Fruit fly (Drosophila melanogaster) whole organism, embryonic: ENCODE data around the gene bor.

Experiments used
- C15 ChIP-seq: fragments of 200-800 bp; sonication (Bioruptor generic); IDR thresholded peaks from 3 replicates; pipeline ENCODE4 v1.3.6; 2022; ENCODE audit warnings: missing biosample characterization, missing genetic modification characterization
- CG10543 ChIP-seq: fragments of 200-800 bp; sonication (Bioruptor generic); optimal IDR thresholded peaks from 3 replicates; lab custom pipeline; 2017; ENCODE audit warnings: missing biosample characterization, mild to moderate bottlenecking, missing genetic modification characterization, moderate library complexity
- CG11456 ChIP-seq: fragments of 200-800 bp; sonication (Bioruptor generic); IDR thresholded peaks from 3 replicates; pipeline ENCODE4 v1.3.6; 2022; ENCODE audit warnings: missing biosample characterization, missing genetic modification characterization
- CG12104 ChIP-seq: fragments of 200-800 bp; sonication (Bioruptor generic); optimal IDR thresholded peaks from 3 replicates; lab custom pipeline; 2016; ENCODE audit warnings: missing biosample characterization, missing genetic modification characterization
- CG12236 ChIP-seq: fragments of 200-800 bp; sonication (Bioruptor generic); optimal IDR thresholded peaks from 2 replicates; lab custom pipeline; 2016; ENCODE audit warnings: missing biosample characterization, missing genetic modification characterization
- CG12299 ChIP-seq: fragments of 200-800 bp; sonication (Bioruptor generic); optimal IDR thresholded peaks from 2 replicates; lab custom pipeline; 2018; ENCODE audit warnings: missing biosample characterization, mild to moderate bottlenecking, missing genetic modification characterization
- CG13296 ChIP-seq: fragments of 200-800 bp; sonication (Bioruptor generic); optimal IDR thresholded peaks from 3 replicates; lab custom pipeline; 2018; ENCODE audit warnings: missing biosample characterization, mild to moderate bottlenecking, missing genetic modification characterization
- CG13894 ChIP-seq: fragments of 200-800 bp; sonication (Bioruptor generic); optimal IDR thresholded peaks from 3 replicates; lab custom pipeline; 2018; ENCODE audit warnings: missing biosample characterization, mild to moderate bottlenecking, missing genetic modification characterization, moderate library complexity
- CG14667 ChIP-seq: fragments of 200-800 bp; sonication (Bioruptor generic); IDR thresholded peaks from 2 replicates; pipeline ENCODE4 v1.3.6; 2022; ENCODE audit warnings: missing biosample characterization, missing genetic modification characterization
- CG16779 ChIP-seq: fragments of 200-800 bp; sonication (Bioruptor generic); IDR thresholded peaks from 2 replicates; pipeline ENCODE4 v1.3.6; 2022; ENCODE audit warnings: missing biosample characterization, missing genetic modification characterization
- CG16813 ChIP-seq: fragments of 200-800 bp; sonication (Bioruptor generic); IDR thresholded peaks from 3 replicates; pipeline ENCODE4 v1.3.6; 2022; ENCODE audit warnings: missing biosample characterization, missing genetic modification characterization; ENCODE audit not compliant: partially characterized antibody
- CG17568 ChIP-seq: fragments of 200-800 bp; sonication (Bioruptor generic); optimal IDR thresholded peaks from 2 replicates; lab custom pipeline; 2018; ENCODE audit warnings: missing biosample characterization, mild to moderate bottlenecking, missing genetic modification characterization, moderate library complexity
- CG17612 ChIP-seq: fragments of 200-800 bp; sonication (Bioruptor generic); IDR thresholded peaks from 2 replicates; pipeline ENCODE4 v1.3.6; 2022; ENCODE audit warnings: missing biosample characterization, missing genetic modification characterization
- CG17802 ChIP-seq: fragments of 200-800 bp; sonication (Bioruptor generic); optimal IDR thresholded peaks from 2 replicates; lab custom pipeline; 2018; ENCODE audit warnings: missing biosample characterization, mild to moderate bottlenecking, missing genetic modification characterization, moderate library complexity
- CG18599 ChIP-seq: fragments of 200-800 bp; sonication (Bioruptor generic); optimal IDR thresholded peaks from 3 replicates; lab custom pipeline; 2017; ENCODE audit warnings: missing biosample characterization, missing genetic modification characterization, mild to moderate bottlenecking, moderate library complexity, missing genetic modification reagents
- CG18619 ChIP-seq: fragments of 200-800 bp; sonication (Bioruptor generic); optimal IDR thresholded peaks from 3 replicates; lab custom pipeline; 2017; ENCODE audit warnings: missing biosample characterization, mild to moderate bottlenecking, missing genetic modification characterization
- CG2202 ChIP-seq: fragments of 200-800 bp; sonication (Bioruptor generic); optimal IDR thresholded peaks from 2 replicates; lab custom pipeline; 2018; ENCODE audit warnings: missing biosample characterization, mild to moderate bottlenecking, missing genetic modification characterization
- CG2875 ChIP-seq: fragments of 200-800 bp; sonication (Bioruptor generic); optimal IDR thresholded peaks from 2 replicates; lab custom pipeline; 2017; ENCODE audit warnings: missing biosample characterization, mild to moderate bottlenecking, missing genetic modification characterization, missing genetic modification reagents
- CG33557 ChIP-seq: fragments of 200-800 bp; sonication (Bioruptor generic); optimal IDR thresholded peaks from 2 replicates; lab custom pipeline; 2019; ENCODE audit warnings: missing biosample characterization, mild to moderate bottlenecking, missing genetic modification characterization, moderate library complexity
- CG3995 ChIP-seq: fragments of 200-800 bp; sonication (Bioruptor generic); optimal IDR thresholded peaks from 3 replicates; lab custom pipeline; 2016; ENCODE audit warnings: missing biosample characterization, missing genetic modification characterization
- CG4820 ChIP-seq: fragments of 200-800 bp; sonication (Bioruptor generic); optimal IDR thresholded peaks from 3 replicates; lab custom pipeline; 2016; ENCODE audit warnings: missing biosample characterization, missing genetic modification characterization
- CG5180 ChIP-seq: fragments of 200-800 bp; sonication (Bioruptor generic); optimal IDR thresholded peaks from 3 replicates; lab custom pipeline; 2017; ENCODE audit warnings: missing biosample characterization, missing genetic modification characterization, mild to moderate bottlenecking, moderate library complexity, missing genetic modification reagents
- CG6272 ChIP-seq: fragments of 200-800 bp; sonication (Bioruptor generic); IDR thresholded peaks from 2 replicates; pipeline ENCODE4 v1.3.6; 2022; ENCODE audit warnings: missing biosample characterization, missing genetic modification characterization
- Deaf1 ChIP-seq: fragments of 200-800 bp; optimal IDR thresholded peaks from 3 replicates; lab custom pipeline; 2019; ENCODE audit warnings: missing biosample characterization, mild to moderate bottlenecking, missing genetic modification characterization, moderate library complexity
- Ets65A ChIP-seq: fragments of 200-800 bp; sonication (Bioruptor generic); peaks from one replicate; lab custom pipeline; 2016; ENCODE audit warnings: missing biosample characterization, missing genetic modification characterization
- H15 ChIP-seq: fragments of 200-800 bp; sonication (Bioruptor generic); IDR thresholded peaks from 3 replicates; pipeline ENCODE4 v1.3.6; 2022; ENCODE audit warnings: missing biosample characterization, missing genetic modification characterization
- Hr51 ChIP-seq, 2 experiments: fragments of 200-800 bp; sonication (Bioruptor generic); optimal IDR thresholded peaks; 2 replicates in 1 of 2; 3 replicates in 1 of 2; lab custom pipeline; 2016 to 2018; ENCODE audit warnings: missing biosample characterization in 2 of 2, missing genetic modification characterization in 2 of 2, mild to moderate bottlenecking in 1 of 2, moderate library complexity in 1 of 2
- Pdp1 ChIP-seq, 2 experiments: fragments of 200-800 bp; sonication (Bioruptor generic); optimal IDR thresholded peaks; 3 replicates each; lab custom pipeline; 2016; ENCODE audit warnings: missing biosample characterization in 2 of 2, missing genetic modification characterization in 2 of 2, mild to moderate bottlenecking in 1 of 2, moderate library complexity in 1 of 2
- Ravus ChIP-seq: fragments of 200-800 bp; sonication (Bioruptor generic); IDR thresholded peaks from 2 replicates; pipeline ENCODE4 v1.3.6; 2022; ENCODE audit warnings: missing biosample characterization, missing genetic modification characterization
- Spps ChIP-seq: fragments of 200-800 bp; sonication (Bioruptor generic); optimal IDR thresholded peaks from 2 replicates; lab custom pipeline; 2018; ENCODE audit warnings: missing biosample characterization, mild to moderate bottlenecking, missing genetic modification characterization
- Stat92E ChIP-seq, 3 experiments: fragments of >200 bp in 2 of 3; fragments of 200-800 bp in 1 of 3; sonication (Bioruptor generic) in 1 of 3; optimal IDR thresholded peaks; 2 replicates each; lab custom pipeline; 2017 to 2019; ENCODE audit warnings: missing biosample characterization in 3 of 3, missing genetic modification characterization in 3 of 3, mild to moderate bottlenecking in 1 of 3, moderate library complexity in 1 of 3
- abd-A ChIP-seq: fragments of 200-800 bp; sonication (Bioruptor generic); optimal IDR thresholded peaks from 3 replicates; lab custom pipeline; 2019; ENCODE audit warnings: missing biosample characterization, mild to moderate bottlenecking, missing genetic modification characterization, moderate library complexity
- ap ChIP-seq: fragments of 200-800 bp; sonication (Bioruptor generic); IDR thresholded peaks from 2 replicates; pipeline ENCODE4 v1.3.6; 2022; ENCODE audit warnings: missing biosample characterization, missing genetic modification characterization
- cwo ChIP-seq: fragments of 200-800 bp; sonication (Bioruptor generic); optimal IDR thresholded peaks from 3 replicates; lab custom pipeline; 2017; ENCODE audit warnings: missing biosample characterization, missing genetic modification characterization, mild to moderate bottlenecking, moderate library complexity, missing genetic modification reagents
- fd3F ChIP-seq: fragments of 200-800 bp; sonication (Bioruptor generic); optimal IDR thresholded peaks from 2 replicates; lab custom pipeline; 2018; ENCODE audit warnings: missing biosample characterization, mild to moderate bottlenecking, missing genetic modification characterization, moderate library complexity
- lmd ChIP-seq: fragments of 200-800 bp; sonication (Bioruptor generic); IDR thresholded peaks from 2 replicates; pipeline ENCODE4 v1.3.6; 2022; ENCODE audit warnings: missing biosample characterization, missing genetic modification characterization
- nau ChIP-seq: fragments of 200-800 bp; sonication (Bioruptor generic); optimal IDR thresholded peaks from 3 replicates; lab custom pipeline; 2017; ENCODE audit warnings: missing biosample characterization, mild to moderate bottlenecking, missing genetic modification characterization, missing genetic modification reagents
- odd ChIP-seq: fragments of 200-800 bp; sonication (Bioruptor generic); optimal IDR thresholded peaks from 2 replicates; lab custom pipeline; 2017; ENCODE audit warnings: missing biosample characterization, mild to moderate bottlenecking, missing genetic modification characterization
- row ChIP-seq: fragments of 200-800 bp; sonication (Bioruptor generic); IDR thresholded peaks from 3 replicates; pipeline ENCODE4 v1.3.6; 2022; ENCODE audit warnings: missing biosample characterization, missing genetic modification characterization
- sima ChIP-seq: fragments of 200-800 bp; sonication (Bioruptor generic); optimal IDR thresholded peaks from 2 replicates; lab custom pipeline; 2016; ENCODE audit warnings: missing biosample characterization, missing genetic modification characterization
- sr ChIP-seq: fragments of 200-800 bp; sonication (Bioruptor generic); IDR thresholded peaks from 3 replicates; pipeline ENCODE4 v1.3.6; 2022; ENCODE audit warnings: missing biosample characterization, missing genetic modification characterization
- ssp ChIP-seq: fragments of 200-800 bp; sonication (Bioruptor generic); IDR thresholded peaks from 2 replicates; pipeline ENCODE4 v1.3.6; 2022; ENCODE audit warnings: missing biosample characterization, missing genetic modification characterization
- tgo ChIP-seq: fragments of 200-800 bp; sonication (Bioruptor generic); IDR thresholded peaks from 3 replicates; pipeline ENCODE4 v1.3.6; 2022; ENCODE audit warnings: missing biosample characterization, missing genetic modification characterization
- tna ChIP-seq: fragments of 200-800 bp; sonication (Bioruptor generic); IDR thresholded peaks from 2 replicates; pipeline ENCODE4 v1.3.6; 2022; ENCODE audit warnings: missing biosample characterization, missing genetic modification characterization; ENCODE audit not compliant: partially characterized antibody
- trem ChIP-seq: fragments of 200-800 bp; optimal IDR thresholded peaks from 3 replicates; lab custom pipeline; 2019; ENCODE audit warnings: missing biosample characterization, mild to moderate bottlenecking, missing genetic modification characterization, moderate library complexity

The bor gene

dm6 chr3R:16248500-16249025, 15.4 kb downstream of the bor start (continued):
- TF ChIP-seq CG13894 (tag; lab: Kevin White, UChicago): peak; percentile 88
- TF ChIP-seq CG12299 (tag; lab: Kevin White, UChicago): no peak
- TF ChIP-seq trem: peak; percentile 59
- TF ChIP-seq CG2202 (tag; lab: Kevin White, UChicago): no peak
- peak; percentile 99 for TF ChIP-seq abd-A (tag; lab: Kevin White, UChicago)
- no peak for TF ChIP-seq CG5180
- TF ChIP-seq sima (GFP tag; lab: Kevin White, UChicago): no peak

- TF ChIP-seq CG12236 (GFP tag; lab: Kevin White, UChicago): no peak
- TF ChIP-seq tgo: peak; percentile 66; the same call in 2 of the 3 replicates
- peak; percentile 90 for TF ChIP-seq CG4820 (GFP tag; lab: Kevin White, UChicago)
- TF ChIP-seq cwo (GFP tag; lab: Kevin White, UChicago): peak; percentile 92
- TF ChIP-seq CG12104: peak; percentile 82
- peak in 1 of 2 experiments; percentile 48 for TF ChIP-seq Pdp1 (GFP tag; optimal IDR thresholded peaks at IDR 0.05; lab: Kevin White, UChicago)
- peak; percentile 52 for TF ChIP-seq CG3995 (GFP tag; lab: Kevin White, UChicago)
- peak; percentile 93 for TF ChIP-seq Ets65A (GFP tag; lab: Kevin White, UChicago)
- TF ChIP-seq CG17612 (GFP tag; lab: Robert Waterston, UW): peak; percentile 76
- TF ChIP-seq lmd (GFP tag; lab: Robert Waterston, UW): peak; percentile 77
- no peak for TF ChIP-seq Stat92E (GFP tag; optimal IDR thresholded peaks at IDR 0.05; lab: Kevin White, UChicago)
- no peak for TF ChIP-seq tna (GFP tag; lab: Robert Waterston, UW)
- peak; percentile 79 for TF ChIP-seq CG11456
- peak; percentile 34; the same call in 1 of the 2 replicates for TF ChIP-seq ap
- TF ChIP-seq fd3F: peak; percentile 32
- peak; percentile 26 for TF ChIP-seq CG2875 (GFP tag; lab: Kevin White, UChicago)
- TF ChIP-seq nau (GFP tag; lab: Kevin White, UChicago): peak; percentile 87
- peak; percentile 46 for TF ChIP-seq Deaf1 (tag; lab: Kevin White, UChicago)
- TF ChIP-seq Ravus (GFP tag; lab: Robert Waterston, UW): peak; percentile 56
- TF ChIP-seq CG14667 (GFP tag; lab: Robert Waterston, UW): peak; percentile 71
- TF ChIP-seq CG16779: peak; percentile 77; the same call in 1 of the 2 replicates
- TF ChIP-seq CG10543 (GFP tag; lab: Kevin White, UChicago): peak; percentile 95
- TF ChIP-seq CG2202 (tag; lab: Kevin White, UChicago): no peak
- TF ChIP-seq Spps (tag; lab: Kevin White, UChicago): peak; percentile 25
- TF ChIP-seq CG16813 (GFP tag; lab: Robert Waterston, UW): no peak
- TF ChIP-seq CG18599 (GFP tag; lab: Kevin White, UChicago): peak; percentile 99
- peak; percentile 67; the same call in 2 of the 3 replicates for TF ChIP-seq H15 (GFP tag; lab: Robert Waterston, UW)
- no peak for TF ChIP-seq ssp (GFP tag; lab: Robert Waterston, UW)
- peak; percentile 25 to 72 for TF ChIP-seq Hr51 (GFP tag; optimal IDR thresholded peaks at IDR 0.05; lab: Kevin White, UChicago)
- peak; percentile 74; the same call in 2 of the 3 replicates for TF ChIP-seq C15 (GFP tag; lab: Robert Waterston, UW)
- peak; percentile 26 for TF ChIP-seq CG33557
- TF ChIP-seq CG13296 (GFP tag; lab: Kevin White, UChicago): peak; percentile 85
- TF ChIP-seq CG18619 (GFP tag; lab: Kevin White, UChicago): peak; percentile 56
- TF ChIP-seq CG17802: peak; percentile 69
- peak; percentile 52 for TF ChIP-seq odd (GFP tag; lab: Kevin White, UChicago)
- TF ChIP-seq CG17568: no peak
- no peak for TF ChIP-seq sr (GFP tag; lab: Robert Waterston, UW)
- peak; percentile 73 for TF ChIP-seq CG6272 (GFP tag; lab: Robert Waterston, UW)
- TF ChIP-seq row: peak; percentile 87
Measured at dm6 chr3R:16247609-16248499, 16.1 kb downstream of the bor start.
